Fruit fly (Drosophila melanogaster) whole organism, embryonic: Measurements from ENCODE around the gene Rrp46.

Source experiments
- Ada2b ChIP-seq: fragments of 200-800 bp; sonication (Bioruptor generic); IDR thresholded peaks from 2 replicates; pipeline ENCODE4 v1.3.6; 2022; ENCODE audit warnings: missing biosample characterization, missing genetic modification characterization
- Aef1 ChIP-seq: fragments of 200-800 bp; sonication (Bioruptor generic); IDR thresholded peaks from 3 replicates; pipeline ENCODE4 v1.3.6; 2022; ENCODE audit warnings: missing biosample characterization, missing genetic modification characterization
- Bgb ChIP-seq: fragments of 200-800 bp; sonication (Bioruptor generic); IDR thresholded peaks from 2 replicates; pipeline ENCODE4 v1.3.6; 2022; ENCODE audit warnings: missing biosample characterization, missing genetic modification characterization; ENCODE audit not compliant: partially characterized antibody
- Bteb2 ChIP-seq: fragments of 200-800 bp; sonication (Bioruptor generic); optimal IDR thresholded peaks from 2 replicates; lab custom pipeline; 2016; ENCODE audit warnings: missing biosample characterization, missing genetic modification characterization
- CG10321 ChIP-seq: fragments of 200-800 bp; sonication (Bioruptor generic); IDR thresholded peaks from 2 replicates; pipeline ENCODE4 v1.3.6; 2022; ENCODE audit warnings: missing biosample characterization, missing genetic modification characterization
- CG10543 ChIP-seq: fragments of 200-800 bp; sonication (Bioruptor generic); optimal IDR thresholded peaks from 3 replicates; lab custom pipeline; 2017; ENCODE audit warnings: missing biosample characterization, mild to moderate bottlenecking, missing genetic modification characterization, moderate library complexity
- CG12299 ChIP-seq: fragments of 200-800 bp; sonication (Bioruptor generic); optimal IDR thresholded peaks from 2 replicates; lab custom pipeline; 2018; ENCODE audit warnings: missing biosample characterization, mild to moderate bottlenecking, missing genetic modification characterization
- CG12769 ChIP-seq: fragments of 200-800 bp; sonication (Bioruptor generic); optimal IDR thresholded peaks from 2 replicates; lab custom pipeline; 2019; ENCODE audit warnings: missing biosample characterization, mild to moderate bottlenecking, missing genetic modification characterization, moderate library complexity
- CG18619 ChIP-seq: fragments of 200-800 bp; sonication (Bioruptor generic); optimal IDR thresholded peaks from 3 replicates; lab custom pipeline; 2017; ENCODE audit warnings: missing biosample characterization, mild to moderate bottlenecking, missing genetic modification characterization
- CG18764 ChIP-seq: fragments of 200-800 bp; sonication (Bioruptor generic); optimal IDR thresholded peaks from 3 replicates; lab custom pipeline; 2016; ENCODE audit warnings: missing biosample characterization, missing genetic modification characterization
- CG2116 ChIP-seq: fragments of 200-800 bp; sonication (Bioruptor generic); optimal IDR thresholded peaks from 3 replicates; lab custom pipeline; 2018; ENCODE audit warnings: missing biosample characterization, mild to moderate bottlenecking, missing genetic modification characterization
- CG2199 ChIP-seq: fragments of 200-800 bp; sonication (Bioruptor generic); IDR thresholded peaks from 3 replicates; pipeline ENCODE4 v1.3.6; 2022; ENCODE audit warnings: missing biosample characterization, missing genetic modification characterization
- CG2202 ChIP-seq: fragments of 200-800 bp; sonication (Bioruptor generic); optimal IDR thresholded peaks from 2 replicates; lab custom pipeline; 2018; ENCODE audit warnings: missing biosample characterization, mild to moderate bottlenecking, missing genetic modification characterization
- CG3163 ChIP-seq: fragments of 200-800 bp; sonication (Bioruptor generic); optimal IDR thresholded peaks from 3 replicates; lab custom pipeline; 2016; ENCODE audit warnings: missing biosample characterization, missing genetic modification characterization
- CG4328 ChIP-seq: fragments of 200-800 bp; sonication (Bioruptor generic); optimal IDR thresholded peaks from 3 replicates; lab custom pipeline; 2017; ENCODE audit warnings: missing biosample characterization, missing genetic modification reagents, missing genetic modification characterization
- CG6654 ChIP-seq: fragments of 200-800 bp; sonication (Bioruptor generic); optimal IDR thresholded peaks from 2 replicates; lab custom pipeline; 2017; ENCODE audit warnings: missing biosample characterization, mild to moderate bottlenecking, missing genetic modification characterization
- CG7372 ChIP-seq: fragments of 200-800 bp; sonication (Bioruptor generic); IDR thresholded peaks from 2 replicates; pipeline ENCODE4 v1.3.6; 2022; ENCODE audit warnings: missing biosample characterization, missing genetic modification characterization
- CG7745 ChIP-seq: fragments of 200-800 bp; sonication (Bioruptor generic); optimal IDR thresholded peaks from 2 replicates; lab custom pipeline; 2018; ENCODE audit warnings: missing biosample characterization, mild to moderate bottlenecking, missing genetic modification characterization, moderate library complexity
- CG8281 ChIP-seq: fragments of 200-800 bp; sonication (Bioruptor generic); optimal IDR thresholded peaks from 2 replicates; lab custom pipeline; 2018; ENCODE audit warnings: missing biosample characterization, mild to moderate bottlenecking, missing genetic modification characterization, moderate library complexity
- Camta ChIP-seq: fragments of 200-800 bp; sonication (Bioruptor generic); optimal IDR thresholded peaks from 2 replicates; lab custom pipeline; 2016; ENCODE audit warnings: missing biosample characterization, missing genetic modification characterization
- Eip74EF ChIP-seq, 2 experiments: fragments of 200-800 bp in 1 of 2; fragments of >200 bp in 1 of 2; sonication (Bioruptor generic) in 1 of 2; optimal IDR thresholded peaks; 2 replicates each; lab custom pipeline; 2017 to 2019; ENCODE audit warnings: missing biosample characterization in 2 of 2, missing genetic modification characterization in 2 of 2, mild to moderate bottlenecking in 1 of 2, moderate library complexity in 1 of 2
- Elba2 ChIP-seq: fragments of 200-800 bp; sonication (Bioruptor generic); optimal IDR thresholded peaks from 3 replicates; lab custom pipeline; 2016; ENCODE audit warnings: missing biosample characterization, missing genetic modification characterization
- H15 ChIP-seq: fragments of 200-800 bp; sonication (Bioruptor generic); IDR thresholded peaks from 3 replicates; pipeline ENCODE4 v1.3.6; 2022; ENCODE audit warnings: missing biosample characterization, missing genetic modification characterization
- HHEX ChIP-seq: fragments of 200-800 bp; sonication (Bioruptor generic); optimal IDR thresholded peaks from 3 replicates; lab custom pipeline; 2017; ENCODE audit warnings: missing biosample characterization, mild to moderate bottlenecking, missing genetic modification characterization, missing genetic modification reagents
- Hr51 ChIP-seq, 2 experiments: fragments of 200-800 bp; sonication (Bioruptor generic); optimal IDR thresholded peaks; 2 replicates in 1 of 2; 3 replicates in 1 of 2; lab custom pipeline; 2016 to 2018; ENCODE audit warnings: missing biosample characterization in 2 of 2, missing genetic modification characterization in 2 of 2, mild to moderate bottlenecking in 1 of 2, moderate library complexity in 1 of 2
- MBD-R2 ChIP-seq: fragments of 200-800 bp; sonication (Bioruptor generic); IDR thresholded peaks from 2 replicates; pipeline ENCODE4 v1.3.6; 2022; ENCODE audit warnings: missing biosample characterization, missing genetic modification characterization
- Max ChIP-seq: fragments of 200-800 bp; sonication (Bioruptor generic); optimal IDR thresholded peaks from 2 replicates; lab custom pipeline; 2016; ENCODE audit warnings: missing biosample characterization, mild to moderate bottlenecking, missing genetic modification characterization
- Mrtf ChIP-seq: fragments of 200-800 bp; sonication (Bioruptor generic); IDR thresholded peaks from 3 replicates; pipeline ENCODE4 v1.3.6; 2022; ENCODE audit warnings: missing biosample characterization, missing genetic modification characterization
- Myb ChIP-seq: fragments of 200-800 bp; sonication (Bioruptor generic); optimal IDR thresholded peaks from 2 replicates; lab custom pipeline; 2016; ENCODE audit warnings: missing biosample characterization, missing genetic modification characterization
- Poxn ChIP-seq: fragments of 200-800 bp; sonication (Bioruptor generic); IDR thresholded peaks from 2 replicates; pipeline ENCODE4 v1.3.6; 2022; ENCODE audit warnings: missing biosample characterization, missing genetic modification characterization
- Rfx ChIP-seq: fragments of 200-800 bp; sonication (Bioruptor generic); IDR thresholded peaks from 2 replicates; pipeline ENCODE4 v1.3.6; 2022; ENCODE audit warnings: missing biosample characterization, missing genetic modification characterization
- Sox100B ChIP-seq: fragments of 200-800 bp; sonication (Bioruptor generic); optimal IDR thresholded peaks from 3 replicates; lab custom pipeline; 2018; ENCODE audit warnings: missing biosample characterization, mild to moderate bottlenecking, missing genetic modification characterization
- Spps ChIP-seq: fragments of 200-800 bp; sonication (Bioruptor generic); optimal IDR thresholded peaks from 2 replicates; lab custom pipeline; 2018; ENCODE audit warnings: missing biosample characterization, mild to moderate bottlenecking, missing genetic modification characterization
- crc ChIP-seq: fragments of 200-800 bp; sonication (Bioruptor generic); optimal IDR thresholded peaks from 2 replicates; lab custom pipeline; 2016; ENCODE audit warnings: missing biosample characterization, missing genetic modification characterization
- disco-r ChIP-seq: fragments of 200-800 bp; sonication (Bioruptor generic); optimal IDR thresholded peaks from 2 replicates; lab custom pipeline; 2016; ENCODE audit warnings: missing biosample characterization, missing genetic modification characterization
- ewg ChIP-seq: fragments of 200-800 bp; sonication (Bioruptor generic); optimal IDR thresholded peaks from 3 replicates; lab custom pipeline; 2017; ENCODE audit warnings: mild to moderate bottlenecking, missing biosample characterization, missing genetic modification reagents, missing genetic modification characterization
- fru ChIP-seq: fragments of >200 bp; optimal IDR thresholded peaks from 2 replicates; lab custom pipeline; 2017
- gem ChIP-seq: fragments of 200-800 bp; sonication (Bioruptor generic); optimal IDR thresholded peaks from 2 replicates; lab custom pipeline; 2019; ENCODE audit warnings: missing biosample characterization, mild to moderate bottlenecking, missing genetic modification characterization, moderate library complexity
- grau ChIP-seq: fragments of 200-800 bp; optimal IDR thresholded peaks from 3 replicates; lab custom pipeline; 2019; ENCODE audit warnings: missing biosample characterization, mild to moderate bottlenecking, missing genetic modification characterization, moderate library complexity
- gsb-n ChIP-seq: fragments of 200-800 bp; sonication (Bioruptor generic); optimal IDR thresholded peaks from 3 replicates; lab custom pipeline; 2018; ENCODE audit warnings: missing biosample characterization, mild to moderate bottlenecking, missing genetic modification characterization
- lbe ChIP-seq: fragments of 200-800 bp; sonication (Bioruptor generic); optimal IDR thresholded peaks from 2 replicates; lab custom pipeline; 2016; ENCODE audit warnings: missing biosample characterization, mild to moderate bottlenecking, missing genetic modification characterization
- lov ChIP-seq, 2 experiments: fragments of 200-800 bp in 1 of 2; fragments of >200 bp in 1 of 2; sonication (Bioruptor generic) in 1 of 2; IDR thresholded peaks in 1 of 2; optimal IDR thresholded peaks in 1 of 2; 2 replicates in 1 of 2; 3 replicates in 1 of 2; pipeline versions ENCODE4 v1.3.6 to Lab custom; 2017 to 2022; ENCODE audit warnings: missing biosample characterization in 1 of 2, missing genetic modification characterization in 1 of 2
- mirr ChIP-seq: fragments of 200-800 bp; sonication (Bioruptor generic); optimal IDR thresholded peaks from 3 replicates; lab custom pipeline; 2018; ENCODE audit warnings: missing biosample characterization, mild to moderate bottlenecking, missing genetic modification characterization
- pan ChIP-seq, 4 experiments: fragments of >200 bp in 3 of 4; fragments of 200-800 bp in 1 of 4; sonication (Bioruptor generic) in 1 of 4; optimal IDR thresholded peaks in 3 of 4; IDR thresholded peaks in 1 of 4; 2 replicates each; pipeline versions ENCODE4 v1.3.6 to Lab custom; 2017 to 2022; ENCODE audit warnings: missing biosample characterization in 2 of 4, missing genetic modification characterization in 2 of 4, mixed read lengths in 1 of 4
- peb ChIP-seq: fragments of 200-800 bp; sonication (Bioruptor generic); IDR thresholded peaks from 2 replicates; pipeline ENCODE4 v1.3.6; 2022; ENCODE audit warnings: missing biosample characterization, missing genetic modification characterization
- pho ChIP-seq: fragments of 200-800 bp; sonication (Bioruptor generic); optimal IDR thresholded peaks from 2 replicates; lab custom pipeline; 2016; ENCODE audit warnings: missing biosample characterization, missing genetic modification characterization
- psq ChIP-seq: fragments of 200-800 bp; sonication (Bioruptor generic); optimal IDR thresholded peaks from 2 replicates; lab custom pipeline; 2017; ENCODE audit warnings: missing biosample characterization, missing genetic modification characterization
- repo ChIP-seq: fragments of 200-800 bp; sonication (Bioruptor generic); optimal IDR thresholded peaks from 2 replicates; lab custom pipeline; 2016; ENCODE audit warnings: missing biosample characterization, missing genetic modification characterization
- row ChIP-seq: fragments of 200-800 bp; sonication (Bioruptor generic); IDR thresholded peaks from 3 replicates; pipeline ENCODE4 v1.3.6; 2022; ENCODE audit warnings: missing biosample characterization, missing genetic modification characterization
- sug ChIP-seq: fragments of 200-800 bp; optimal IDR thresholded peaks from 2 replicates; lab custom pipeline; 2019; ENCODE audit warnings: missing biosample characterization, mild to moderate bottlenecking, missing genetic modification characterization, moderate library complexity
- z ChIP-seq: fragments of 200-800 bp; sonication (Bioruptor generic); IDR thresholded peaks from 3 replicates; pipeline ENCODE4 v1.3.6; 2022; ENCODE audit warnings: missing biosample characterization, missing genetic modification characterization

The Rrp46 gene

dm6 chr3R:10377849-10378248 lies 35.3 kb upstream of the Rrp46 start, which contains the start of gene Rfx:
Gene Rfx, minus strand, starts transcription at chr3R:10378068.
- TF ChIP-seq gsb-n (tag; lab: Kevin White, UChicago) (peak; percentile 36), repo (GFP tag; lab: Kevin White, UChicago) (peak; percentile 14), Eip74EF (GFP tag; optimal IDR thresholded peaks at IDR 0.05; lab: Kevin White, UChicago) (peak in 1 of 2 experiments; percentile 50), Spps (no peak), ewg (no peak), CG18764 (GFP tag; lab: Kevin White, UChicago) (no peak), CG7372 (no peak), CG2199 (no peak), gem (tag; lab: Kevin White, UChicago) (peak; percentile 4), Sox100B (peak; percentile 37), Rfx (no peak), Ada2b (no peak), CG4328 (peak; percentile 10), lov (optimal IDR thresholded peaks at IDR 0.05; lab: Kevin White, UChicago) (no peak), lov (GFP tag; IDR thresholded peaks at IDR 0.05; lab: Robert Waterston, UW) (no peak), grau (tag; lab: Kevin White, UChicago) (peak; percentile 37), Bteb2 (GFP tag; lab: Kevin White, UChicago) (no peak), Poxn (GFP tag; lab: Robert Waterston, UW) (no peak), Elba2 (GFP tag; lab: Kevin White, UChicago) (peak; percentile 39), CG2202 (tag; lab: Kevin White, UChicago) (peak; percentile 6), row (GFP tag; lab: Robert Waterston, UW) (no peak), CG6654 (GFP tag; lab: Kevin White, UChicago) (no peak), lbe (GFP tag; lab: Kevin White, UChicago) (peak; percentile 19), CG10543 (peak; percentile 53), psq (GFP tag; lab: Kevin White, UChicago) (no peak), Mrtf (GFP tag; lab: Robert Waterston, UW) (no peak), peb (no peak), fru (lab: Kevin White, UChicago) (no peak), MBD-R2 (no peak), CG10321 (GFP tag; lab: Robert Waterston, UW) (no peak), sug (peak; percentile 58), pan (optimal IDR thresholded peaks at IDR 0.05; lab: Kevin White, UChicago) (no peak), pan (GFP tag; optimal IDR thresholded peaks at IDR 0.05 in 1 of 2, IDR thresholded peaks at IDR 0.05 in 1 of 2) (no peak), H15 (GFP tag; lab: Robert Waterston, UW) (no peak), Aef1 (no peak), CG7745 (no peak), Bgb (no peak), disco-r (GFP tag; lab: Kevin White, UChicago) (peak; percentile 13), CG18619 (peak; percentile 16), HHEX (GFP tag; lab: Kevin White, UChicago) (no peak), CG8281 (tag; lab: Kevin White, UChicago) (no peak), Myb (GFP tag; lab: Kevin White, UChicago) (peak; percentile 79), z (GFP tag; lab: Robert Waterston, UW) (no peak), Hr51 (GFP tag; optimal IDR thresholded peaks at IDR 0.05; lab: Kevin White, UChicago) (peak in 1 of 2 experiments; percentile 26), Camta (GFP tag; lab: Kevin White, UChicago) (peak; percentile 1), Max (GFP tag; lab: Kevin White, UChicago) (no peak), mirr (no peak), crc (GFP tag; lab: Kevin White, UChicago) (no peak), CG3163 (no peak), CG12299 (tag; lab: Kevin White, UChicago) (peak; percentile 57), CG12769 (tag; lab: Kevin White, UChicago) (no peak), CG2116 (GFP tag; lab: Kevin White, UChicago) (peak; percentile 63), pho (GFP tag; lab: Kevin White, UChicago) (peak; percentile 6)
